Fruit fly (Drosophila melanogaster) whole organism, adult: ENCODE data around the gene ncd.

Experiments
- CG11617 ChIP-seq: fragments of 200-800 bp; sonication (Bioruptor generic); optimal IDR thresholded peaks from 2 replicates; lab custom pipeline; 2017; ENCODE audit warnings: mild to moderate bottlenecking, missing biosample characterization, missing genetic modification reagents, missing genetic modification characterization
- CG1620 ChIP-seq: fragments of 200-800 bp; sonication (Bioruptor generic); optimal IDR thresholded peaks from 2 replicates; lab custom pipeline; 2016; ENCODE audit warnings: missing biosample characterization, missing genetic modification characterization
- CG5204 ChIP-seq: fragments of 200-800 bp; sonication (Bioruptor generic); optimal IDR thresholded peaks from 2 replicates; lab custom pipeline; 2016; ENCODE audit warnings: missing biosample characterization, missing genetic modification characterization
- CG7101 ChIP-seq: fragments of 200-800 bp; sonication (Bioruptor generic); optimal IDR thresholded peaks from 2 replicates; lab custom pipeline; 2018; ENCODE audit warnings: missing biosample characterization, mild to moderate bottlenecking, missing genetic modification characterization, moderate library complexity
- Hr96 ChIP-seq: fragments of 200-800 bp; sonication (Bioruptor generic); optimal IDR thresholded peaks from 2 replicates; lab custom pipeline; 2016; ENCODE audit warnings: missing biosample characterization, missing genetic modification characterization
- bab1 ChIP-seq: fragments of 200-800 bp; sonication (Bioruptor generic); optimal IDR thresholded peaks from 3 replicates; lab custom pipeline; 2019; ENCODE audit warnings: missing biosample characterization, mild to moderate bottlenecking, missing genetic modification characterization, moderate library complexity
- cic ChIP-seq: fragments of 200-800 bp; sonication (Bioruptor generic); optimal IDR thresholded peaks from 2 replicates; lab custom pipeline; 2017; ENCODE audit warnings: missing biosample characterization, mild to moderate bottlenecking, missing genetic modification characterization, moderate library complexity
- pad ChIP-seq: fragments of 200-800 bp; sonication (Bioruptor generic); optimal IDR thresholded peaks from 3 replicates; lab custom pipeline; 2017; ENCODE audit warnings: missing biosample characterization, missing genetic modification characterization, mild to moderate bottlenecking, moderate library complexity, missing genetic modification reagents
- toe ChIP-seq: fragments of 200-800 bp; sonication (Bioruptor generic); optimal IDR thresholded peaks from 2 replicates; lab custom pipeline; 2016; ENCODE audit warnings: missing biosample characterization, missing genetic modification characterization

DNA sequence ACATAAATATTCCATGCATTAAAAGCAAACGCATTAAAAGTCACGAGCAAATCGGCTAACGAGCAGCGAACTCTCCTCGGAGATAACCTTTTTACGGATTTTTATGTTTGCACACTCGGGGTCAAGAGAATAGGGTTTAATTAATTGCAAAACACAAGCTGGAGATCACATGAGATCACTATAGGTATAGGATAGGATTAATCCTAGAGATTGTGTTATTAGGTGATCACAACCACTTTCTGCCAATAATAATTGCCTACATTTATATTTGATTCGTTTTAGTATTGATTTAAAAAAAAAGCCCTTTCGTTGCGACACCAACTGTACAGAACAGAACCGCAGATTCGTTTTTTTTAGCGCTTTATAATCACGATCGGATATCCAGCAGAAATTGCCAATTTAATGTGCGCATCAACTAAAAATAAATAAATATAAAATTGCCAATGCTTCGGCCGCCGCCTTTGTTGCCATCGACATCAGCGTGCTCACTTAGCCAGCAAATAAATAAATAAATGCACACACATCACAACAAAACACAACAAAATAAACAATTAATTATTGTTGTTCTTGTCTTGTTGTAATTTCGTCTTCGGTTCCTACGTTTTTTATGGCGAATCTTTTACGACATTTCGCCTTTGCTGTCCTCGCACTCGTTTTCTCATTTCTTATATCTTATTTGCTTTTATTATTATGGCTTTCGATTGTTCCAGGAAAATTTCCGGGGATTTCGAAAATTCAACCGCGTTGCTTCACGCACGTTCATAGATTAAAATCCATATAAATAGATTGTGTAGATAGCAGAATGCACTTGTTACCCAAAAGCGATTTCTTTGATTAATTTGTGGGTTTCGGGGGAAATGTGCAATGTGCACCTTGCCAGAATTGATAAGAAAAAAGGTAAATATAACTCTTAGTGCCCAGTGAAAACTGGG is 30.9 kb downstream of the ncd start:
- TF ChIP-seq CG5204 (GFP tag; lab: Kevin White, UChicago) (no peak), bab1 (GFP tag; lab: Kevin White, UChicago) (no peak), CG1620 (no peak), toe (GFP tag; lab: Kevin White, UChicago) (no peak), pad (GFP tag; lab: Kevin White, UChicago) (no peak), CG7101 (no peak), Hr96 (GFP tag; lab: Kevin White, UChicago) (no peak), CG11617 (no peak), cic (no peak)
